Fruit fly (Drosophila melanogaster) whole organism, adult: ENCODE data around the gene snf.

ENCODE experiments used
- CG11617 ChIP-seq: fragments of 200-800 bp; sonication (Bioruptor generic); optimal IDR thresholded peaks from 2 replicates; lab custom pipeline; 2017; ENCODE audit warnings: mild to moderate bottlenecking, missing biosample characterization, missing genetic modification reagents, missing genetic modification characterization
- CG12768 ChIP-seq: fragments of 200-800 bp; sonication (Bioruptor generic); optimal IDR thresholded peaks from 2 replicates; lab custom pipeline; 2017; ENCODE audit warnings: missing biosample characterization, missing genetic modification characterization, mild to moderate bottlenecking, moderate library complexity, missing genetic modification reagents
- CG14711 ChIP-seq: fragments of 200-800 bp; sonication (Bioruptor generic); optimal IDR thresholded peaks from 2 replicates; lab custom pipeline; 2018; ENCODE audit warnings: missing biosample characterization, mild to moderate bottlenecking, missing genetic modification characterization, moderate library complexity
- CG1620 ChIP-seq: fragments of 200-800 bp; sonication (Bioruptor generic); optimal IDR thresholded peaks from 2 replicates; lab custom pipeline; 2016; ENCODE audit warnings: missing biosample characterization, missing genetic modification characterization
- CG33017 ChIP-seq: fragments of 200-800 bp; sonication (Bioruptor generic); optimal IDR thresholded peaks from 2 replicates; lab custom pipeline; 2018; ENCODE audit warnings: missing biosample characterization, mild to moderate bottlenecking, missing genetic modification characterization, moderate library complexity
- CG5204 ChIP-seq: fragments of 200-800 bp; sonication (Bioruptor generic); optimal IDR thresholded peaks from 2 replicates; lab custom pipeline; 2016; ENCODE audit warnings: missing biosample characterization, missing genetic modification characterization
- CG7045 ChIP-seq: fragments of 200-800 bp; sonication (Bioruptor generic); optimal IDR thresholded peaks from 2 replicates; lab custom pipeline; 2017; ENCODE audit warnings: missing biosample characterization, mild to moderate bottlenecking, missing genetic modification characterization
- CG7101 ChIP-seq: fragments of 200-800 bp; sonication (Bioruptor generic); optimal IDR thresholded peaks from 2 replicates; lab custom pipeline; 2018; ENCODE audit warnings: missing biosample characterization, mild to moderate bottlenecking, missing genetic modification characterization, moderate library complexity
- Clk ChIP-seq: fragments of 200-800 bp; sonication (Bioruptor generic); optimal IDR thresholded peaks from 2 replicates; lab custom pipeline; 2017; ENCODE audit warnings: missing biosample characterization, missing genetic modification characterization
- Crg-1 ChIP-seq: fragments of 200-800 bp; sonication (Bioruptor generic); optimal IDR thresholded peaks from 2 replicates; lab custom pipeline; 2016; ENCODE audit warnings: missing biosample characterization, missing genetic modification characterization
- Hr96 ChIP-seq: fragments of 200-800 bp; sonication (Bioruptor generic); optimal IDR thresholded peaks from 2 replicates; lab custom pipeline; 2016; ENCODE audit warnings: missing biosample characterization, missing genetic modification characterization
- Mnt ChIP-seq: fragments of 200-800 bp; sonication (Bioruptor generic); optimal IDR thresholded peaks from 2 replicates; lab custom pipeline; 2016; ENCODE audit warnings: missing biosample characterization, mild to moderate bottlenecking, missing genetic modification characterization
- bab1 ChIP-seq: fragments of 200-800 bp; sonication (Bioruptor generic); optimal IDR thresholded peaks from 3 replicates; lab custom pipeline; 2019; ENCODE audit warnings: missing biosample characterization, mild to moderate bottlenecking, missing genetic modification characterization, moderate library complexity
- cic ChIP-seq: fragments of 200-800 bp; sonication (Bioruptor generic); optimal IDR thresholded peaks from 2 replicates; lab custom pipeline; 2017; ENCODE audit warnings: missing biosample characterization, mild to moderate bottlenecking, missing genetic modification characterization, moderate library complexity
- cnc ChIP-seq, 2 experiments: fragments of >200 bp; optimal IDR thresholded peaks; 2 replicates each; lab custom pipeline; 2017
- kay ChIP-seq: fragments of 200-800 bp; sonication (Bioruptor generic); peaks from one replicate; lab custom pipeline; 2016; ENCODE audit warnings: missing biosample characterization, missing genetic modification characterization, borderline replicate concordance
- ovo ChIP-seq: fragments of 200-800 bp; sonication (Bioruptor generic); optimal IDR thresholded peaks from 2 replicates; lab custom pipeline; 2016; ENCODE audit warnings: missing biosample characterization, missing genetic modification characterization
- pad ChIP-seq: fragments of 200-800 bp; sonication (Bioruptor generic); optimal IDR thresholded peaks from 3 replicates; lab custom pipeline; 2017; ENCODE audit warnings: missing biosample characterization, missing genetic modification characterization, mild to moderate bottlenecking, moderate library complexity, missing genetic modification reagents
- tj ChIP-seq: fragments of 200-800 bp; sonication (Bioruptor generic); optimal IDR thresholded peaks from 3 replicates; lab custom pipeline; 2017; ENCODE audit warnings: missing biosample characterization, mild to moderate bottlenecking, missing genetic modification characterization, moderate library complexity
- toe ChIP-seq: fragments of 200-800 bp; sonication (Bioruptor generic); optimal IDR thresholded peaks from 2 replicates; lab custom pipeline; 2016; ENCODE audit warnings: missing biosample characterization, missing genetic modification characterization

snf gene

DNA sequence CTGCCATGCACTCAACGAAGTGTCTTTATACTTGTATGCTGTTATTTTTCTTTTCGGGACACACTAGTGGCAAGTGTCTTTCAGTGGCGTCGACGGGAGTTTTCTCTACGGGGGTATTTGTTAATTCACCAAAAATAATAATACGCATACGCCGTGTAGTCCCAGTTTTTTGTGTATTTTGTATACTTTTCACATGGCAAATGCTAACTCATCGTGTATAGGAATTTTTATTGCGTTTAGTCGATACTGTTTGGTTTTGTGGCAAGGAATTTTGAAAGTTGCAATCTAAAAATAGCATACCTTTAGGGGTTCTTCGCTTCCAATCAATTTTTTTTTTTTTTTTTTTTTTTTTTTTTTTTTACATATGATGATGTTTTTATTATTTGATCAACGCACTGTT is 29.4 kb downstream of the snf start:
- no peak for TF ChIP-seq kay (GFP tag; lab: Kevin White, UChicago)
- TF ChIP-seq CG12768 = no peak
- TF ChIP-seq ovo = no peak
- TF ChIP-seq bab1 (GFP tag; lab: Kevin White, UChicago) = no peak
- no peak for TF ChIP-seq Clk (GFP tag; lab: Kevin White, UChicago)
- no peak for TF ChIP-seq CG11617
- TF ChIP-seq CG33017 (tag; lab: Kevin White, UChicago) = no peak
- no peak for TF ChIP-seq Hr96 (GFP tag; lab: Kevin White, UChicago)
- TF ChIP-seq CG5204 (GFP tag; lab: Kevin White, UChicago) = no peak
- TF ChIP-seq tj (GFP tag; lab: Kevin White, UChicago) = no peak
- TF ChIP-seq CG14711 (tag; lab: Kevin White, UChicago) = no peak
- no peak for TF ChIP-seq pad (GFP tag; lab: Kevin White, UChicago)
- TF ChIP-seq CG7045 (GFP tag; lab: Kevin White, UChicago) = no peak
- no peak for TF ChIP-seq cnc (optimal IDR thresholded peaks at IDR 0.05; lab: Kevin White, UChicago)
- TF ChIP-seq Crg-1 (GFP tag; lab: Kevin White, UChicago) = no peak
- no peak for TF ChIP-seq CG1620 (GFP tag; lab: Kevin White, UChicago)
- TF ChIP-seq toe = no peak

dm6 chrX:5339970-5340369 is 30.9 kb downstream of the snf start, which contains the start of gene SK:
SK (plus strand) TSS chrX:5340236.
- TF ChIP-seq CG7045 (GFP tag; lab: Kevin White, UChicago) = no peak

DNA sequence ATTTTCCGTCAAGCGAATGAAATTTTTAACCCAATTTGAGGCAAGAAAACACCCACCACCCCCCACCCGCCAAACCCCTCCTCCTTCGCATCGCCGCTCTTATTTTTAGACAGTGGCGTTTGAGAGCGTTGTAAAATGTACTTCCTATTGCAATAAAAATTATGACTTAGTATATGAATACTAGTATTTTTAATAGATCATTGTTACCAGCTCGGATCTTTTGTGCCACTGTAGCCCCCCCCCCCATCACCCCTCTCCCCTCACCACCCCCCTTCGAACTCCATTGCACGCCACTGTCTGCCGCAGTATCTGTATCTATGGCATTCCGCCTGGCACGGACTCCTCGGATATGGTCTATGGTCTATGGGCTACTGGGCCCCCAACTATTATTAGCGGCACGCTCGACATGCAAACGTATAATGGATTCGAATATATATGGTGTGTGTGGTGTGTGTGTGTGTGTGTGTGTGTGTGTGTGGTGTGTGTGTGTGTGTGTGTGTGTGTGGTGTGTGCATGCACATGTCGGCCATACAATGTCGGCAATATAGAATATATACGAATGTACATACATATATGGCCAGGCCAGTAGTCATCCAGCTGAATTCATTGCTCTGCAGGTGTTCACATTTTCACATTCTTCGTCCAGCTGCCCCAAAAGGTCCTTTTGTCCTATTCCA is 41.0 kb downstream of the snf start:
- TF ChIP-seq ovo (no peak), toe (no peak), Crg-1 (GFP tag; lab: Kevin White, UChicago) (no peak), Clk (GFP tag; lab: Kevin White, UChicago) (no peak), Mnt (GFP tag; lab: Kevin White, UChicago) (no peak), bab1 (GFP tag; lab: Kevin White, UChicago) (no peak), tj (GFP tag; lab: Kevin White, UChicago) (no peak), CG5204 (GFP tag; lab: Kevin White, UChicago) (no peak), CG33017 (tag; lab: Kevin White, UChicago) (no peak), cnc (optimal IDR thresholded peaks at IDR 0.05; lab: Kevin White, UChicago) (no peak), kay (GFP tag; lab: Kevin White, UChicago) (no peak), pad (GFP tag; lab: Kevin White, UChicago) (no peak), CG7101 (tag; lab: Kevin White, UChicago) (no peak), CG11617 (no peak), Hr96 (GFP tag; lab: Kevin White, UChicago) (no peak), CG7045 (GFP tag; lab: Kevin White, UChicago) (no peak), CG12768 (no peak), CG1620 (GFP tag; lab: Kevin White, UChicago) (no peak)

DNA sequence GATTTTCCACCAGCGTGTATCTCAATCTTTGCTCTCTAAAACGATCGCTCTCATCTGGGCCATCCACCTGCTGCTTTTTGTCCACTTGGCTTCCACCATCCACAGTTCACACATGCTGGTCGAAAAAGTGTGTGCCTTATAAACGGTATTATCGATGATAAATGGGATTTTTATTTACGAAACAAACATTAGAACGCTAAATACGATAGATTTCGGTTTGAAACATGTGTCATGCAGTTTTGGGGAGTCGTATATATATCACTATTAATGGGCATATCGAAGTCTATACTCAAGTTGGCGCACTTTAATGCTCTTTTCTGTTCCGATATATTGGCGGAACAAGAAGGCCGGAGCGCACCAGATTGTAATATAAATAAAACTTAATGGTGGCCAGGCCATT is 48.0 kb downstream of the snf start:
- no peak for TF ChIP-seq toe
- TF ChIP-seq CG7045 (GFP tag; lab: Kevin White, UChicago) = no peak
- no peak for TF ChIP-seq kay (GFP tag; lab: Kevin White, UChicago)
- TF ChIP-seq CG1620 (GFP tag; lab: Kevin White, UChicago) = no peak
- no peak for TF ChIP-seq bab1 (GFP tag; lab: Kevin White, UChicago)
- no peak for TF ChIP-seq CG33017 (tag; lab: Kevin White, UChicago)
- no peak for TF ChIP-seq pad (GFP tag; lab: Kevin White, UChicago)
- no peak for TF ChIP-seq Clk (GFP tag; lab: Kevin White, UChicago)
- TF ChIP-seq Mnt (GFP tag; lab: Kevin White, UChicago) = no peak
- TF ChIP-seq Crg-1 (GFP tag; lab: Kevin White, UChicago) = no peak
- no peak for TF ChIP-seq CG5204 (GFP tag; lab: Kevin White, UChicago)
- TF ChIP-seq tj (GFP tag; lab: Kevin White, UChicago) = no peak
- no peak for TF ChIP-seq cic (GFP tag; lab: Kevin White, UChicago)

- TF ChIP-seq Crg-1 (GFP tag; lab: Kevin White, UChicago) (no peak), kay (GFP tag; lab: Kevin White, UChicago) (no peak), CG5204 (GFP tag; lab: Kevin White, UChicago) (no peak), cnc (optimal IDR thresholded peaks at IDR 0.05; lab: Kevin White, UChicago) (no peak), Mnt (GFP tag; lab: Kevin White, UChicago) (no peak), toe (no peak), CG1620 (GFP tag; lab: Kevin White, UChicago) (no peak), CG7101 (tag; lab: Kevin White, UChicago) (no peak), tj (GFP tag; lab: Kevin White, UChicago) (no peak), ovo (no peak), bab1 (GFP tag; lab: Kevin White, UChicago) (no peak), CG33017 (tag; lab: Kevin White, UChicago) (no peak), Hr96 (GFP tag; lab: Kevin White, UChicago) (no peak)
Observed at dm6 chrX:5358813-5359212, 49.8 kb downstream of the snf start.
